Worm (Caenorhabditis elegans): ENCODE data around the gene F44G4.6.
A peak's percentile ranks its signal among the peaks of the same experiment; 100 is the strongest.

F44G4.6 gene

DNA sequence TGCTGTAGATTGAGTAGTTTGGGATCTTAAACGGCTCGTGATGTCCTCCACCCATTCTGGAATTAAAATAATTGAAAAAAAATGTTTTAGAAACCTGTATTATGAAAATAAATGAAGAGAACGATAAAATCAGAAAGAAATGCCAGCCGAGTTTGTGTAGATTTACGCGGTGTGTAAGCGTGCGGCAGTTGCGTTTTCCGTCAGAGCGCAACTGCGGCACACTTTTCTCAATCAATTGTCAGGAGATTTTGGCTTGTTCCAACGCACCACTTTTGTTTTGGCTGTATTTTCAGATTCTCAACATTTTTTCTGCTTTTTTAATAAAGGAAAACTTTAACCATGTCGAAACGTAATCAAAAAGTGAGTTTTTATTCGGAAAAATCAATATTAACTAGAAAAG lies 36.8 kb downstream of the F44G4.6 start, which contains the start of the genes ndub-3 and C18E9.2 (continued):
- TF ChIP-seq zag-1 (tag; optimal IDR thresholded peaks at IDR 0.05) (no peak), T26A8.4 (GFP tag; IDR thresholded peaks at IDR 0.05) (no peak), attf-4 (tag; optimal IDR thresholded peaks at IDR 0.05) (no peak), mes-2 (tag; optimal IDR thresholded peaks at IDR 0.05; ENCODE audit: poor library complexity, severe bottlenecking) (peak; percentile 63), zip-2 (tag; optimal IDR thresholded peaks at IDR 0.05) (no peak), lim-7 (GFP tag; IDR thresholded peaks at IDR 0.05) (no peak), gei-8 (GFP tag; optimal IDR thresholded peaks at IDR 0.05) (no peak), nhr-6 (tag; optimal IDR thresholded peaks at IDR 0.05) (peak; percentile 44), lir-3 (tag; optimal IDR thresholded peaks at IDR 0.05) (no peak), F49E8.2 (tag; optimal IDR thresholded peaks at IDR 0.05; ENCODE audit: borderline replicate concordance) (no peak), aly-2 (tag; optimal IDR thresholded peaks at IDR 0.05) (no peak), rbr-2 (tag; optimal IDR thresholded peaks at IDR 0.05) (no peak), madf-5 (GFP tag; IDR thresholded peaks at IDR 0.05) (no peak), pqm-1 (tag; optimal IDR thresholded peaks at IDR 0.05) (no peak), F44E2.7 (GFP tag; IDR thresholded peaks at IDR 0.05) (no peak), nhr-28 (tag; optimal IDR thresholded peaks at IDR 0.05) (no peak), daf-16 (GFP tag; optimal IDR thresholded peaks at IDR 0.05) (no peak), daf-16 (tag; optimal IDR thresholded peaks at IDR 0.05) (no peak), lsy-2 (tag; optimal IDR thresholded peaks at IDR 0.05) (peak in 1 of 2 experiments; percentile 62), pha-4 (GFP tag; IDR thresholded peaks at IDR 0.05) (no peak), pha-4 (tag; optimal IDR thresholded peaks at IDR 0.05) (no peak), nhr-48 (tag; optimal IDR thresholded peaks at IDR 0.05) (no peak), mep-1 (tag; optimal IDR thresholded peaks at IDR 0.05) (peak; percentile 53), F26F4.8 (GFP tag; conservative IDR thresholded peaks at IDR 0.05) (no peak), arid-1 (GFP tag; conservative IDR thresholded peaks at IDR 0.05) (no peak), ztf-11 (tag; optimal IDR thresholded peaks at IDR 0.05) (no peak), unc-39 (tag; optimal IDR thresholded peaks at IDR 0.05) (no peak), hif-1 (tag; optimal IDR thresholded peaks at IDR 0.05) (peak in 1 of 2 experiments; percentile 13), Y48G9A.11 (GFP tag; IDR thresholded peaks at IDR 0.05) (no peak), unc-130 (GFP tag; optimal IDR thresholded peaks at IDR 0.05) (no peak), tra-1 (GFP tag; IDR thresholded peaks at IDR 0.05) (no peak), nhr-77 (tag; optimal IDR thresholded peaks at IDR 0.05) (peak; percentile 37), dmd-9 (GFP tag; IDR thresholded peaks at IDR 0.05) (no peak), F10B5.3 (tag; optimal IDR thresholded peaks at IDR 0.05) (no peak), vab-7 (GFP tag; IDR thresholded peaks at IDR 0.05) (no peak), ctbp-1 (GFP tag; IDR thresholded peaks at IDR 0.05) (no peak), Y5F2A.4 (GFP tag; optimal IDR thresholded peaks at IDR 0.05) (no peak), nhr-41 (GFP tag; IDR thresholded peaks at IDR 0.05) (no peak), ceh-32 (tag; optimal IDR thresholded peaks at IDR 0.05; ENCODE audit: poor library complexity) (no peak), hlh-11 (tag; optimal IDR thresholded peaks at IDR 0.05) (peak; percentile 32), zfp-3 (GFP tag; conservative IDR thresholded peaks at IDR 0.05) (no peak)

DNA sequence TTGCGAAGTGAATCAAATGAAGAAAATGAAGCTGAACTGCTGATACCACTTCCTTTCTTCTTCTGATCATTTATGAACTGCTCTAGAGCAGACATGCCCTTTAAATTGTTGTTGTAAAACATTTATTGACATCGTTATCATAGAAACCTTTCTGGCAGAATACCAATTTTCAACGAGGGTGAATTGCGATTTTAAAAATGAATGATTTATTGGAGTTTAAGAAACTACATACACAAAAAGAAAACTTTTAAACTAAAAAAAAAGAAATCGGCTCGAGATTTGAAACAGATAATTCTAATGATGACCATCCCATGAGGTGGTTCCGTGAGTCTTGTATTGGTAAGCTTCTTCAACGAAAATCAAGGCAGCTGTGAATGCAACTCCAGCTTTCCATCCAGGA lies 37.5 kb downstream of the F44G4.6 start, which contains the start of gene sftd-3:
TSS of gene sftd-3 (minus strand) at position 101 of the 400 bp plus-strand sequence.
- no peak for TF ChIP-seq skn-1 (tag; optimal IDR thresholded peaks at IDR 0.05)
- no peak for TF ChIP-seq set-16 (GFP tag; IDR thresholded peaks at IDR 0.05)
- TF ChIP-seq lin-29 (GFP tag; IDR thresholded peaks at IDR 0.05) = no peak
- TF ChIP-seq egl-27 (tag; optimal IDR thresholded peaks at IDR 0.05) = no peak
- TF ChIP-seq attf-4 (tag; optimal IDR thresholded peaks at IDR 0.05) = no peak
- no peak for TF ChIP-seq ZK546.5 (tag; optimal IDR thresholded peaks at IDR 0.05)
- TF ChIP-seq unc-130 (GFP tag; optimal IDR thresholded peaks at IDR 0.05) = no peak
- no peak for TF ChIP-seq spr-3 (GFP tag; optimal IDR thresholded peaks at IDR 0.05)
- no peak for TF ChIP-seq zfp-2 (tag; optimal IDR thresholded peaks at IDR 0.05)
- no peak for TF ChIP-seq zag-1 (tag; optimal IDR thresholded peaks at IDR 0.05)
- TF ChIP-seq lin-1 (GFP tag; IDR thresholded peaks at IDR 0.05) = no peak
- TF ChIP-seq lin-15B (tag; optimal IDR thresholded peaks at IDR 0.05) = no peak
